Worm (Caenorhabditis elegans) whole organism, L3 larva: Measurements from ENCODE around the gene snrp-3.
"Not testable (repeated sequence)": the region's sequence is repeated elsewhere in the genome, so short reads cannot be mapped to it uniquely, and the experiment has no call there.

Experiments
- R02D3.7 ChIP-seq: fragments of 150-350 bp; optimal IDR thresholded peaks from 2 replicates; lab custom pipeline; 2014; ENCODE audit warnings: missing biosample characterization, missing genetic modification characterization
- aly-2 ChIP-seq: fragments of 150-350 bp; optimal IDR thresholded peaks from 2 replicates; lab custom pipeline; 2014; ENCODE audit warnings: missing biosample characterization, missing genetic modification characterization
- ama-1 ChIP-seq: fragments of 150-350 bp; optimal IDR thresholded peaks from 2 replicates; lab custom pipeline; 2018
- ceh-28 ChIP-seq: fragments of 150-350 bp; optimal IDR thresholded peaks from 2 replicates; lab custom pipeline; 2014; ENCODE audit warnings: missing biosample characterization, missing genetic modification reagents, missing genetic modification characterization
- ceh-82 ChIP-seq: fragments of 150-350 bp; optimal IDR thresholded peaks from 2 replicates; lab custom pipeline; 2014; ENCODE audit warnings: missing biosample characterization, missing genetic modification characterization
- ceh-9 ChIP-seq: sonication (generic microtip); optimal IDR thresholded peaks from 2 replicates; lab custom pipeline; 2018; ENCODE audit warnings: missing biosample characterization, missing genetic modification characterization
- daf-12 ChIP-seq: fragments of 150-350 bp; optimal IDR thresholded peaks from 2 replicates; lab custom pipeline; 2014; ENCODE audit warnings: missing biosample characterization, missing genetic modification reagents, missing genetic modification characterization
- egl-27 ChIP-seq: sonication (generic microtip); optimal IDR thresholded peaks from 4 replicates; lab custom pipeline; 2017; ENCODE audit warnings: missing biosample characterization, missing genetic modification reagents, missing genetic modification characterization
- egl-5 ChIP-seq: fragments of 150-350 bp; optimal IDR thresholded peaks from 2 replicates; lab custom pipeline; 2017; ENCODE audit warnings: missing biosample characterization, missing genetic modification reagents, missing genetic modification characterization, inconsistent platforms
- elt-1 ChIP-seq: fragments of 150-350 bp; optimal IDR thresholded peaks from 2 replicates; lab custom pipeline; 2014; ENCODE audit warnings: missing biosample characterization, missing genetic modification characterization
- elt-2 ChIP-seq: sonication (generic microtip); optimal IDR thresholded peaks from 2 replicates; lab custom pipeline; 2016; ENCODE audit warnings: missing genetic modification reagents, mild to moderate bottlenecking, missing genetic modification characterization, missing compliant biosample characterization
- eor-1 ChIP-seq, 2 experiments: fragments of 150-350 bp; optimal IDR thresholded peaks; 2 replicates each; lab custom pipeline; 2014 to 2018; ENCODE audit warnings: missing biosample characterization in 2 of 2, missing genetic modification characterization in 2 of 2
- fkh-10 ChIP-seq: sonication (generic microtip); optimal IDR thresholded peaks from 2 replicates; lab custom pipeline; 2017; ENCODE audit warnings: missing biosample characterization, missing genetic modification reagents, missing genetic modification characterization
- fkh-2 ChIP-seq: fragments of 150-350 bp; optimal IDR thresholded peaks from 2 replicates; lab custom pipeline; 2014; ENCODE audit warnings: missing biosample characterization, missing genetic modification reagents, missing genetic modification characterization
- fos-1 ChIP-seq: fragments of 150-350 bp; optimal IDR thresholded peaks from 2 replicates; lab custom pipeline; 2014; ENCODE audit warnings: missing biosample characterization, missing genetic modification characterization
- jun-1 ChIP-seq: fragments of 150-350 bp; optimal IDR thresholded peaks from 2 replicates; lab custom pipeline; 2014; ENCODE audit warnings: missing biosample characterization, missing genetic modification reagents, missing genetic modification characterization
- lin-15B ChIP-seq: fragments of 150-350 bp; optimal IDR thresholded peaks from 2 replicates; lab custom pipeline; 2014; ENCODE audit warnings: missing biosample characterization, missing genetic modification characterization
- lsy-12 ChIP-seq: sonication (generic microtip); optimal IDR thresholded peaks from 2 replicates; lab custom pipeline; 2016; ENCODE audit warnings: mild to moderate bottlenecking, missing genetic modification characterization, missing compliant biosample characterization
- mdl-1 ChIP-seq: fragments of 150-350 bp; optimal IDR thresholded peaks from 2 replicates; lab custom pipeline; 2014; ENCODE audit warnings: missing biosample characterization, missing genetic modification characterization
- mml-1 ChIP-seq: fragments of 150-350 bp; sonication (generic microtip); optimal IDR thresholded peaks from 3 replicates; lab custom pipeline; 2014; ENCODE audit warnings: missing biosample characterization, missing genetic modification characterization
- nhr-11 ChIP-seq: fragments of 150-350 bp; optimal IDR thresholded peaks from 2 replicates; lab custom pipeline; 2014; ENCODE audit warnings: missing biosample characterization, missing genetic modification characterization
- nhr-23 ChIP-seq: fragments of 150-350 bp; optimal IDR thresholded peaks from 2 replicates; lab custom pipeline; 2014; ENCODE audit warnings: missing biosample characterization, missing genetic modification reagents, missing genetic modification characterization
- nhr-237 ChIP-seq: fragments of 150-350 bp; optimal IDR thresholded peaks from 2 replicates; lab custom pipeline; 2014; ENCODE audit warnings: missing biosample characterization, missing genetic modification characterization
- nhr-25 ChIP-seq: sonication (generic microtip); optimal IDR thresholded peaks from 2 replicates; lab custom pipeline; 2017; ENCODE audit warnings: missing biosample characterization, missing genetic modification characterization
- nhr-28 ChIP-seq: fragments of 150-350 bp; optimal IDR thresholded peaks from 2 replicates; lab custom pipeline; 2014; ENCODE audit warnings: missing biosample characterization, missing genetic modification characterization
- nhr-43 ChIP-seq: sonication (generic microtip); optimal IDR thresholded peaks from 2 replicates; lab custom pipeline; 2016; ENCODE audit warnings: mild to moderate bottlenecking, missing genetic modification characterization, missing compliant biosample characterization; ENCODE audit not compliant: poor library complexity, severe bottlenecking
- nhr-76 ChIP-seq: fragments of 150-350 bp; sonication (generic microtip); optimal IDR thresholded peaks from 5 replicates; lab custom pipeline; 2014; ENCODE audit warnings: missing biosample characterization, missing genetic modification characterization
- nhr-77 ChIP-seq: fragments of 150-350 bp; optimal IDR thresholded peaks from 2 replicates; lab custom pipeline; 2014; ENCODE audit warnings: missing biosample characterization, missing genetic modification characterization
- sea-2 ChIP-seq: fragments of 150-350 bp; sonication (generic microtip); optimal IDR thresholded peaks from 4 replicates; lab custom pipeline; 2014; ENCODE audit warnings: missing biosample characterization, missing genetic modification reagents, missing genetic modification characterization
- skn-1 ChIP-seq: fragments of 150-350 bp; optimal IDR thresholded peaks from 2 replicates; lab custom pipeline; 2014; ENCODE audit warnings: missing biosample characterization, missing genetic modification characterization
- snpc-4 ChIP-seq: fragments of 150-350 bp; optimal IDR thresholded peaks from 2 replicates; lab custom pipeline; 2014; ENCODE audit warnings: missing biosample characterization, missing genetic modification characterization
- tbx-2 ChIP-seq: sonication (generic microtip); optimal IDR thresholded peaks from 2 replicates; lab custom pipeline; 2016; ENCODE audit warnings: mild to moderate bottlenecking, missing genetic modification characterization, missing compliant biosample characterization
- unc-39 ChIP-seq: sonication (generic microtip); optimal IDR thresholded peaks from 4 replicates; lab custom pipeline; 2017; ENCODE audit warnings: missing biosample characterization, missing genetic modification characterization
- unc-62 ChIP-seq: fragments of 150-350 bp; sonication (generic microtip); optimal IDR thresholded peaks from 4 replicates; lab custom pipeline; 2014; ENCODE audit warnings: missing biosample characterization, missing genetic modification reagents, missing genetic modification characterization
- zag-1 ChIP-seq: fragments of 150-350 bp; optimal IDR thresholded peaks from 2 replicates; lab custom pipeline; 2014; ENCODE audit warnings: missing biosample characterization, missing genetic modification characterization
- ztf-11 ChIP-seq: fragments of 150-350 bp; optimal IDR thresholded peaks from 2 replicates; lab custom pipeline; 2014; ENCODE audit warnings: missing biosample characterization, missing genetic modification characterization
- ztf-4 ChIP-seq: fragments of 150-350 bp; optimal IDR thresholded peaks from 2 replicates; lab custom pipeline; 2014; ENCODE audit warnings: missing biosample characterization, missing genetic modification characterization

Gene snrp-3

DNA sequence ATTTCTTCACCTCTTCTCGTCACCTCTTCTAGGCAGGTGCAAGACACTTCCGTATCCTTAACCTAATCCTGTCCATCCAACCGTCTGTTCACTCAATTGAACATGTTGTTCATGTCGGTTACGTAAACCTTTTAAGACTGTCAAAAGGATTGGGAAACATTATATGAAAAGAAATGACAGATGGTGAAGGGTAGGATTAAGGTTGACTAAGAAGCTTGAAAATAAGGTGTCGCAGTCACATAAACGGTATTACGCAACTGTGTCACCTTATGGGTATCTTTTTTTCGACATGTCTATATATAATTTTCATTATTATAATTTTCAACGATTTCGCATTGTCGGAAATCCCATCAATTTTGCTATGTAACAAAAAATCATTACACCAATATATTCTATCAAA lies 35.2 kb upstream of the snrp-3 start:
- TF ChIP-seq unc-39, result no peak
- TF ChIP-seq ztf-11, result no peak
- TF ChIP-seq fos-1 (tag; lab: Kevin White, UChicago), result no peak

DNA sequence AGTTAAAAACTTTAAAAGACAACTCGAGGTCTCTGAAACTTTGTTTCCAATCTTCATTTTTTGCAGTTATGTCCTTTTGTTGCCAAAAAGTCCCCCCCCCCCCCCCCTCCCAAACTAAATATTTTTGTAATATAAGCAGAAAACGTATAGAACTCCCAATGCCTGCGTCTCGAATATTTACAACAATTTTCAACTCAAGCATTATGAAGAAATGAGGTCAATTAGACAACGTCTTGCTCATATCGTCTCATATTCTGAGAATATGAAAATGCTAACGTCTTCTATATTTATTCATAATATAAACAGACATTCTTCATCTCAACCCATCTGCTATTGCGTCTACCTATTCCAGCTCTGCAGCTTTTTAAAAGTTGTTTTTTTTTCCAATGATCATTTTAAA lies 30.5 kb upstream of the snrp-3 start, which contains the start of gene H23L24.1:
H23L24.1 (plus strand) TSS at position 301 of the 400 bp plus-strand sequence.
- TF ChIP-seq ztf-4 (tag; lab: Kevin White, UChicago), result no peak
- no peak for TF ChIP-seq unc-39
- no peak for TF ChIP-seq skn-1 (tag; lab: Kevin White, UChicago)
- no peak for TF ChIP-seq nhr-28 (tag; lab: Kevin White, UChicago)
- no peak for TF ChIP-seq zag-1 (tag; lab: Kevin White, UChicago)
- no peak for TF ChIP-seq nhr-25 (tag; lab: Kevin White, UChicago)
- TF ChIP-seq nhr-76 (tag; lab: Kevin White, UChicago), result no peak
- TF ChIP-seq nhr-237 (tag; lab: Kevin White, UChicago), result no peak
- no peak for TF ChIP-seq nhr-11
- no peak for TF ChIP-seq mml-1
- no peak for TF ChIP-seq lsy-12
- no peak for TF ChIP-seq tbx-2 (tag; lab: Kevin White, UChicago)
- TF ChIP-seq elt-1 (tag; lab: Kevin White, UChicago), result no peak
- TF ChIP-seq R02D3.7, result no peak
- no peak for TF ChIP-seq aly-2 (tag; lab: Kevin White, UChicago)
- no peak for TF ChIP-seq egl-5 (tag; lab: Kevin White, UChicago)
- TF ChIP-seq snpc-4 (tag; lab: Kevin White, UChicago), result no peak
- no peak for TF ChIP-seq elt-2

DNA sequence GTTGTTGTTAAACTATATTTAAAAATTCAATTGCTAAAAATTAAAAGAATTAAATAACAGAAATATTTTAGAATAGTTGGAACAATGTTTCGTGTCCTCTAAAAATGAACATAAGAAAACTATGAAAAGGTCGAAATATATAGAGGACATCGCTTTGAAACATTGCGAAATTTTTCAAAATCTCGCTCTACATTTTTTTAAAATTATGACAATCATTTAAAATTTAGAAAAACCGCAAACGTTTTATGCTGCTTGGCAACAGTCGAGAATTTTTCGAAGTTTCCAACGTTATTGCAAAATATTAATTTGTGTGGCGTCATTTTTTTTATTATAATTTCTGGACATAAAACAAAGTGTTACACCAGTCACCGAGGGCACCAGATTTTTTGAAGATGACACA lies 27.4 kb upstream of the snrp-3 start, which contains the start of the genes parg-2 and ipla-5:
parg-2 (minus strand) TSS at position 101 of the 400 bp plus-strand sequence.
ipla-5 (plus strand) TSS at position 216 of the 400 bp plus-strand sequence.
- TF ChIP-seq ceh-82; nhr-77 (tag; lab: Kevin White, UChicago); tbx-2 (tag; lab: Kevin White, UChicago): not testable (repeated sequence)

DNA sequence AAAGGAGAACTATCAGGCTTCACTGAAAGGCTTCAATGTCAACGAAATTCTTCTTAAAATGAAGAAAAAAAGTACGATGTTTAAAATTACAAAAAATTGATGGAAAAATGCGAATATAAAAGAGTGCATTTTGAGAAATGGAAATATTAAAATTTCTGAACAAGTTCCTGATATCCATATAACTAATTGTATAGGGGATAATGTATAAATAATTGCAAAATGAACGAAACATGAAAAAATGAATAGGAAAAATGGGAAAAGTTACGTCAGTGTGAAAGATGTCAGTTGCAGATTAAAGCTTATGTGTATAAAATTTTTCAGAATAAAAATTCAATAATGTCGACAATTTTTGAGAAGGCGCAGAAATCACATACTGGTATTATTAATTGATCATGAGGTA lies 20.4 kb upstream of the snrp-3 start:
- TF ChIP-seq sea-2 (GFP tag; lab: Kevin White, UChicago), result no peak
- TF ChIP-seq unc-39, result no peak
- no peak for TF ChIP-seq nhr-25 (tag; lab: Kevin White, UChicago)
- no peak for TF ChIP-seq tbx-2 (tag; lab: Kevin White, UChicago)
- TF ChIP-seq nhr-28 (tag; lab: Kevin White, UChicago), result no peak
- TF ChIP-seq jun-1, result no peak
- no peak for TF ChIP-seq R02D3.7
- no peak for TF ChIP-seq fos-1 (tag; lab: Kevin White, UChicago)
- TF ChIP-seq ztf-11, result no peak
- TF ChIP-seq elt-1 (tag; lab: Kevin White, UChicago), result no peak
- no peak for TF ChIP-seq nhr-237 (tag; lab: Kevin White, UChicago)
- TF ChIP-seq mdl-1 (tag; lab: Kevin White, UChicago), result no peak
- TF ChIP-seq nhr-23, result no peak
- no peak for TF ChIP-seq nhr-43
- no peak for TF ChIP-seq nhr-77 (tag; lab: Kevin White, UChicago)
- TF ChIP-seq daf-12 (tag; lab: Kevin White, UChicago), result no peak
- no peak for TF ChIP-seq ceh-82
- no peak for TF ChIP-seq ztf-4 (tag; lab: Kevin White, UChicago)
- TF ChIP-seq, all 47 proteins: peak for 0

DNA sequence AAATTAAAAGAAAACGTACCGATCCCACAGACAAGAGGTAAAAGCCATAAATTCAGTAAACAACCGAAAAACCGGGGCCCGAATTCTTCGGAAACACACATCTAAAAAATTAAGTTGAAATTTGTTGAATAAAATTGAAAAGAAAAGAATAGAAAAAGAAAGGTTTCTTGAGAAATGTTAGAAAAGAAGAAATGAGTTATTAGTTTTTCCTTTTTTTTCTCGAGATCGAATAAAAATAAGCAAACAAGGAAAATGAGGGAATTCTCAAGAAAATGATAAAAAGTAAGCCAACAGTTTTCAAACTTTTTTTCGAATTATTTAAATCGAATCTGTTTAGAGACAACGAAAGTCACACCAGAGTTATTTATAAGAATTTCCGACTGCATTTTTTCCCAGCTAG lies 17.9 kb upstream of the snrp-3 start, which contains the start of gene H23L24.4:
H23L24.4 (minus strand) TSS at position 101 of the 400 bp plus-strand sequence.
- no peak for TF ChIP-seq ceh-9 (tag; lab: Kevin White, UChicago)
- no peak for TF ChIP-seq mml-1
- TF ChIP-seq eor-1 (tag; optimal IDR thresholded peaks at IDR 0.05; lab: Kevin White, UChicago), result no peak
- TF ChIP-seq unc-62 (GFP tag; lab: Kevin White, UChicago), result no peak
- TF ChIP-seq nhr-76 (tag; lab: Kevin White, UChicago), result no peak
- no peak for TF ChIP-seq lsy-12
- TF ChIP-seq fkh-10 (GFP tag; lab: Kevin White, UChicago), result no peak
- TF ChIP-seq elt-2, result no peak
- no peak for TF ChIP-seq daf-12 (tag; lab: Kevin White, UChicago)
- no peak for TF ChIP-seq unc-39
- TF ChIP-seq lin-15B (tag; lab: Kevin White, UChicago), result no peak
- TF ChIP-seq jun-1, result no peak
- TF ChIP-seq ama-1 (lab: Kevin White, UChicago), result no peak
- TF ChIP-seq ceh-28 (tag; lab: Kevin White, UChicago), result no peak
- TF ChIP-seq fkh-2 (tag; lab: Kevin White, UChicago), result no peak
- TF ChIP-seq egl-27, result no peak
- TF ChIP-seq aly-2 (tag; lab: Kevin White, UChicago), result no peak
- no peak for TF ChIP-seq nhr-43
- TF ChIP-seq, all 47 proteins: peak for 0
